Worm (Caenorhabditis elegans) whole organism, young adult: Measurements from ENCODE around the gene nphp-4.

Experiments used
- B0019.2 ChIP-seq: fragments of 200-800 bp; sonication (Bioruptor generic); conservative IDR thresholded peaks from 2 replicates; pipeline ENCODE4 v1.3.6; 2022; ENCODE audit warnings: missing genetic modification reagents, missing genetic modification characterization, missing compliant biosample characterization
- B0261.1 ChIP-seq: sonication (generic microtip); optimal IDR thresholded peaks from 2 replicates; lab custom pipeline; 2016; ENCODE audit warnings: mild to moderate bottlenecking, missing genetic modification characterization, moderate library complexity, missing compliant biosample characterization
- C06A6.2 ChIP-seq: fragments of 200-800 bp; sonication (Bioruptor generic); conservative IDR thresholded peaks from 2 replicates; pipeline ENCODE4 v1.3.6; 2022; ENCODE audit warnings: missing genetic modification characterization, missing compliant biosample characterization
- D2030.7 ChIP-seq: fragments of 200-800 bp; sonication (Bioruptor generic); IDR thresholded peaks from 2 replicates; pipeline ENCODE4 v1.3.6; 2022; ENCODE audit warnings: missing genetic modification reagents, missing genetic modification characterization, missing compliant biosample characterization
- F10E7.11 ChIP-seq: sonication (generic microtip); optimal IDR thresholded peaks from 2 replicates; lab custom pipeline; 2017; ENCODE audit warnings: mild to moderate bottlenecking, missing genetic modification characterization, moderate library complexity, missing compliant biosample characterization
- F22D6.2 ChIP-seq: sonication (generic microtip); optimal IDR thresholded peaks from 2 replicates; lab custom pipeline; 2016; ENCODE audit warnings: mild to moderate bottlenecking, missing genetic modification characterization, missing compliant biosample characterization
- F39B2.1 ChIP-seq: fragments of 200-800 bp; sonication (Bioruptor generic); IDR thresholded peaks from 2 replicates; pipeline ENCODE4 v1.3.6; 2022; ENCODE audit warnings: missing genetic modification reagents, missing genetic modification characterization, missing compliant biosample characterization
- F57A8.1 ChIP-seq: fragments of 200-800 bp; sonication (Bioruptor generic); optimal IDR thresholded peaks from 2 replicates; lab custom pipeline; 2018; ENCODE audit warnings: mild to moderate bottlenecking, missing genetic modification characterization, moderate library complexity, missing compliant biosample characterization
- T07F8.4 ChIP-seq: sonication (generic microtip); optimal IDR thresholded peaks from 2 replicates; lab custom pipeline; 2016; ENCODE audit warnings: mild to moderate bottlenecking, missing genetic modification characterization, moderate library complexity, missing compliant biosample characterization
- akir-1 ChIP-seq: fragments of 200-800 bp; sonication (Bioruptor generic); optimal IDR thresholded peaks from 2 replicates; lab custom pipeline; 2018; ENCODE audit warnings: mild to moderate bottlenecking, missing genetic modification characterization, moderate library complexity, missing compliant biosample characterization
- ama-1 ChIP-seq, 3 experiments: fragments of 150-350 bp in 1 of 3; sonication (generic microtip) in 2 of 3; optimal IDR thresholded peaks; 2 replicates each; lab custom pipeline; 2014 to 2018; ENCODE audit warnings: missing biosample characterization in 2 of 3, missing genetic modification characterization in 2 of 3, missing genetic modification reagents in 2 of 3
- aptf-2 ChIP-seq: fragments of 200-800 bp; sonication (Bioruptor generic); conservative IDR thresholded peaks from 2 replicates; pipeline ENCODE4 v1.3.6; 2022; ENCODE audit warnings: missing genetic modification reagents, missing genetic modification characterization, missing compliant biosample characterization
- aptf-3 ChIP-seq: fragments of 200-800 bp; sonication (Bioruptor generic); IDR thresholded peaks from 2 replicates; pipeline ENCODE4 v1.3.6; 2022; ENCODE audit warnings: missing genetic modification characterization, missing compliant biosample characterization
- cebp-1 ChIP-seq, 2 experiments: fragments of 200-800 bp in 1 of 2; sonication (Bioruptor generic) in 1 of 2; sonication (generic microtip) in 1 of 2; IDR thresholded peaks in 1 of 2; optimal IDR thresholded peaks in 1 of 2; 2 replicates each; pipeline versions ENCODE4 v1.3.6 to Lab custom; 2017 to 2022; ENCODE audit warnings: missing compliant biosample characterization in 2 of 2, missing genetic modification characterization in 2 of 2, mild to moderate bottlenecking in 1 of 2, missing genetic modification reagents in 1 of 2, moderate library complexity in 1 of 2
- ceh-79 ChIP-seq: sonication (generic microtip); optimal IDR thresholded peaks from 2 replicates; lab custom pipeline; 2017; ENCODE audit warnings: mild to moderate bottlenecking, missing genetic modification characterization, missing compliant biosample characterization
- chd-7 ChIP-seq: sonication (generic microtip); optimal IDR thresholded peaks from 2 replicates; lab custom pipeline; 2016; ENCODE audit warnings: mild to moderate bottlenecking, missing genetic modification characterization, moderate library complexity, missing compliant biosample characterization
- die-1 ChIP-seq: sonication (generic microtip); optimal IDR thresholded peaks from 2 replicates; lab custom pipeline; 2016; ENCODE audit warnings: missing genotype, mild to moderate bottlenecking, missing genetic modification characterization, missing compliant biosample characterization
- dpff-1 ChIP-seq: sonication (generic microtip); optimal IDR thresholded peaks from 2 replicates; lab custom pipeline; 2017; ENCODE audit warnings: mild to moderate bottlenecking, missing genetic modification characterization, missing compliant biosample characterization
- egl-18 ChIP-seq: fragments of 200-800 bp; sonication (Bioruptor generic); IDR thresholded peaks from 2 replicates; pipeline ENCODE4 v1.3.6; 2022; ENCODE audit warnings: missing genetic modification reagents, missing genetic modification characterization, missing compliant biosample characterization
- egrh-3 ChIP-seq: fragments of 200-800 bp; sonication (Bioruptor generic); IDR thresholded peaks from 2 replicates; pipeline ENCODE4 v1.3.6; 2022; ENCODE audit warnings: missing genetic modification reagents, missing genetic modification characterization, missing compliant biosample characterization
- ets-4 ChIP-seq: fragments of 200-800 bp; sonication (Bioruptor generic); optimal IDR thresholded peaks from 2 replicates; lab custom pipeline; 2018; ENCODE audit warnings: mild to moderate bottlenecking, missing genetic modification characterization, missing compliant biosample characterization
- lin-35 ChIP-seq, 3 experiments: fragments of 150-350 bp in 2 of 3; sonication (generic microtip) in 1 of 3; optimal IDR thresholded peaks; 2 replicates each; lab custom pipeline; 2014 to 2018; ENCODE audit warnings: missing biosample characterization in 3 of 3, missing genetic modification characterization in 3 of 3, missing genetic modification reagents in 3 of 3
- lin-40 ChIP-seq: sonication (generic microtip); optimal IDR thresholded peaks from 2 replicates; lab custom pipeline; 2016; ENCODE audit warnings: missing genetic modification characterization, mild to moderate bottlenecking, missing compliant biosample characterization, missing genotype, missing genetic modification reagents
- lsy-27 ChIP-seq: sonication (generic microtip); optimal IDR thresholded peaks from 2 replicates; lab custom pipeline; 2017; ENCODE audit warnings: missing genetic modification characterization, mild to moderate bottlenecking, missing compliant biosample characterization, antibody characterized with exemption, missing genotype, borderline replicate concordance; ENCODE audit not compliant: insufficient read depth
- mel-28 ChIP-seq: sonication (generic microtip); optimal IDR thresholded peaks from 2 replicates; lab custom pipeline; 2016; ENCODE audit warnings: borderline replicate concordance, mild to moderate bottlenecking, missing genetic modification characterization, missing compliant biosample characterization
- mxl-1 ChIP-seq: sonication (generic microtip); optimal IDR thresholded peaks from 2 replicates; lab custom pipeline; 2016; ENCODE audit warnings: missing genetic modification characterization, missing compliant biosample characterization
- nfyb-1 ChIP-seq: fragments of 200-800 bp; sonication (Bioruptor generic); IDR thresholded peaks from 2 replicates; pipeline ENCODE4 v1.3.6; 2022; ENCODE audit warnings: missing genetic modification reagents, missing genetic modification characterization, missing compliant biosample characterization
- nhr-80 ChIP-seq: sonication (generic microtip); optimal IDR thresholded peaks from 2 replicates; lab custom pipeline; 2016; ENCODE audit warnings: missing genetic modification characterization, missing compliant biosample characterization
- rcor-1 ChIP-seq: fragments of 200-800 bp; sonication (Bioruptor generic); IDR thresholded peaks from 2 replicates; pipeline ENCODE4 v1.3.6; 2022; ENCODE audit warnings: missing genetic modification reagents, missing genetic modification characterization, missing compliant biosample characterization
- rec-8 ChIP-seq, 2 experiments: sonication (generic microtip); optimal IDR thresholded peaks; 2 replicates each; lab custom pipeline; 2016; ENCODE audit warnings: mild to moderate bottlenecking in 2 of 2, missing genetic modification characterization in 2 of 2, missing genetic modification reagents in 2 of 2, missing genotype in 2 of 2, missing biosample characterization in 1 of 2, missing compliant biosample characterization in 1 of 2, moderate library complexity in 1 of 2
- sdz-38 ChIP-seq: sonication (generic microtip); optimal IDR thresholded peaks from 2 replicates; lab custom pipeline; 2016; ENCODE audit warnings: missing genotype, missing genetic modification characterization, missing compliant biosample characterization
- sea-2 ChIP-seq: fragments of 200-800 bp; sonication (Bioruptor generic); IDR thresholded peaks from 2 replicates; pipeline ENCODE4 v1.3.6; 2022; ENCODE audit warnings: missing genetic modification characterization, missing compliant biosample characterization
- snpc-1.1 ChIP-seq: sonication (generic microtip); optimal IDR thresholded peaks from 2 replicates; lab custom pipeline; 2017; ENCODE audit warnings: missing genetic modification characterization, mild to moderate bottlenecking, missing compliant biosample characterization, antibody characterized with exemption, moderate library complexity, missing genotype, missing genetic modification reagents; ENCODE audit not compliant: insufficient read depth
- somi-1 ChIP-seq: fragments of 200-800 bp; sonication (Bioruptor generic); optimal IDR thresholded peaks from 2 replicates; lab custom pipeline; 2018; ENCODE audit warnings: mild to moderate bottlenecking, missing genetic modification characterization, missing compliant biosample characterization
- sptf-2 ChIP-seq: fragments of 200-800 bp; sonication (Bioruptor generic); optimal IDR thresholded peaks from 2 replicates; lab custom pipeline; 2018; ENCODE audit warnings: mild to moderate bottlenecking, missing genetic modification characterization, missing compliant biosample characterization
- tbp1 ChIP-seq: fragments of 200-800 bp; sonication (Bioruptor generic); optimal IDR thresholded peaks from 2 replicates; lab custom pipeline; 2018; ENCODE audit warnings: mild to moderate bottlenecking, missing genetic modification characterization, missing compliant biosample characterization
- tlf-1 ChIP-seq: fragments of 200-800 bp; sonication (Bioruptor generic); optimal IDR thresholded peaks from 2 replicates; lab custom pipeline; 2018; ENCODE audit warnings: mild to moderate bottlenecking, missing genetic modification characterization, missing compliant biosample characterization
- xnd-1 ChIP-seq: sonication (generic microtip); optimal IDR thresholded peaks from 2 replicates; lab custom pipeline; 2016; ENCODE audit warnings: missing genotype, missing genetic modification reagents, missing genetic modification characterization, missing compliant biosample characterization
- ztf-18 ChIP-seq: sonication (generic microtip); optimal IDR thresholded peaks from 2 replicates; lab custom pipeline; 2016; ENCODE audit warnings: missing genotype, mild to moderate bottlenecking, missing genetic modification characterization, missing compliant biosample characterization
- ztf-25 ChIP-seq: fragments of 200-800 bp; sonication (Bioruptor generic); IDR thresholded peaks from 2 replicates; pipeline ENCODE4 v1.3.6; 2022; ENCODE audit warnings: missing genetic modification reagents, missing genetic modification characterization, missing compliant biosample characterization

The nphp-4 gene

ce11 chrV:11887988-11888499, 44.5 kb upstream of the nphp-4 start, which contains the start of gene adh-1 (continued):
- TF ChIP-seq lsy-27 = no peak
- TF ChIP-seq B0261.1 (tag; lab: Kevin White, UChicago) = no peak
- TF ChIP-seq C06A6.2 (GFP tag; lab: Robert Waterston, UW) = peak; percentile 52
- no peak for TF ChIP-seq F10E7.11 (tag; lab: Kevin White, UChicago)
- no peak for TF ChIP-seq cebp-1 (GFP tag; IDR thresholded peaks at IDR 0.05; lab: Robert Waterston, UW)
- peak; percentile 58 for TF ChIP-seq cebp-1 (tag; optimal IDR thresholded peaks at IDR 0.05; lab: Kevin White, UChicago)
- peak; percentile 45 for TF ChIP-seq nhr-80
- no peak for TF ChIP-seq sdz-38 (tag; lab: Kevin White, UChicago)
- TF ChIP-seq mel-28 (tag; lab: Kevin White, UChicago) = no peak
- TF ChIP-seq sptf-2 (GFP tag; lab: Kevin White, UChicago) = no peak
- no peak for TF ChIP-seq dpff-1
- TF ChIP-seq ets-4 (GFP tag; lab: Kevin White, UChicago) = no peak
- no peak for TF ChIP-seq sea-2 (GFP tag; lab: Robert Waterston, UW)
- TF ChIP-seq T07F8.4 (tag; lab: Kevin White, UChicago) = no peak
- peak in 1 of 3 experiments; percentile 20 for TF ChIP-seq lin-35 (GFP tag; optimal IDR thresholded peaks at IDR 0.05; lab: Kevin White, UChicago)
- TF ChIP-seq lin-40 (tag; lab: Kevin White, UChicago) = peak; percentile 47
- peak; percentile 79 for TF ChIP-seq F22D6.2 (tag; lab: Kevin White, UChicago)
- TF ChIP-seq die-1 (tag; lab: Kevin White, UChicago) = peak; percentile 36
- no peak for TF ChIP-seq rec-8 (tag; optimal IDR thresholded peaks at IDR 0.05; lab: Kevin White, UChicago)
- no peak for TF ChIP-seq ztf-25 (GFP tag; lab: Robert Waterston, UW)
- TF ChIP-seq B0019.2 (GFP tag; lab: Robert Waterston, UW) = no peak
- TF ChIP-seq snpc-1.1 (tag; lab: Kevin White, UChicago) = no peak
- TF ChIP-seq egl-18 = no peak
- TF ChIP-seq akir-1 (GFP tag; lab: Kevin White, UChicago) = no peak
- no peak for TF ChIP-seq ztf-18 (tag; lab: Kevin White, UChicago)
- no peak for TF ChIP-seq aptf-3
- TF ChIP-seq chd-7 (tag; lab: Kevin White, UChicago) = peak; percentile 30
- TF ChIP-seq rcor-1 (GFP tag; lab: Robert Waterston, UW) = no peak
- no peak for TF ChIP-seq mxl-1
- TF ChIP-seq aptf-2 = no peak
- TF ChIP-seq somi-1 = peak; percentile 92
- TF ChIP-seq egrh-3 (GFP tag; lab: Robert Waterston, UW) = no peak
- TF ChIP-seq ama-1 (optimal IDR thresholded peaks at IDR 0.05; lab: Kevin White, UChicago) = peak; percentile 95
- TF ChIP-seq ama-1 (GFP tag; optimal IDR thresholded peaks at IDR 0.05; lab: Kevin White, UChicago) = no peak
- TF ChIP-seq tlf-1 = no peak
- peak; percentile 48 for TF ChIP-seq tbp1 (GFP tag; lab: Kevin White, UChicago)
- no peak for TF ChIP-seq ceh-79
- TF ChIP-seq xnd-1 = no peak
- TF ChIP-seq nfyb-1 = no peak
- no peak for TF ChIP-seq F39B2.1 (GFP tag; lab: Robert Waterston, UW)
- no peak for TF ChIP-seq D2030.7 (GFP tag; lab: Robert Waterston, UW)
- TF ChIP-seq F57A8.1 (GFP tag; lab: Kevin White, UChicago) = no peak
